Fruit fly (Drosophila melanogaster) whole organism, embryonic: ENCODE results near the gene CG1998.

Experiments
- Atf6 ChIP-seq: fragments of 200-800 bp; sonication (Bioruptor generic); IDR thresholded peaks from 2 replicates; pipeline ENCODE4 v1.3.6; 2022; ENCODE audit warnings: missing biosample characterization, missing genetic modification characterization
- Awh ChIP-seq: fragments of 200-800 bp; sonication (Bioruptor generic); IDR thresholded peaks from 2 replicates; pipeline ENCODE4, ENCODE4 v1.3.6; 2022; ENCODE audit warnings: missing biosample characterization, missing genetic modification characterization
- Bgb ChIP-seq: fragments of 200-800 bp; sonication (Bioruptor generic); IDR thresholded peaks from 2 replicates; pipeline ENCODE4 v1.3.6; 2022; ENCODE audit warnings: missing biosample characterization, missing genetic modification characterization; ENCODE audit not compliant: partially characterized antibody
- CG10366 ChIP-seq: fragments of 200-800 bp; sonication (Bioruptor generic); IDR thresholded peaks from 2 replicates; pipeline ENCODE4 v1.3.6; 2022; ENCODE audit warnings: missing biosample characterization, missing genetic modification characterization
- CG10565 ChIP-seq: fragments of 200-800 bp; sonication (Bioruptor generic); optimal IDR thresholded peaks from 3 replicates; lab custom pipeline; 2016; ENCODE audit warnings: missing biosample characterization, mild to moderate bottlenecking, missing genetic modification characterization
- CG10654 ChIP-seq: fragments of 200-800 bp; sonication (Bioruptor generic); optimal IDR thresholded peaks from 2 replicates; lab custom pipeline; 2016; ENCODE audit warnings: missing biosample characterization, missing genetic modification characterization
- CG12942 ChIP-seq: fragments of 200-800 bp; sonication (Bioruptor generic); optimal IDR thresholded peaks from 3 replicates; lab custom pipeline; 2016; ENCODE audit warnings: missing biosample characterization, missing genetic modification characterization
- CG15479 ChIP-seq: fragments of 200-800 bp; sonication (Bioruptor generic); optimal IDR thresholded peaks from 3 replicates; lab custom pipeline; 2019; ENCODE audit warnings: missing biosample characterization, mild to moderate bottlenecking, missing genetic modification characterization, moderate library complexity
- CG15696 ChIP-seq: fragments of 200-800 bp; sonication (Bioruptor generic); optimal IDR thresholded peaks from 2 replicates; lab custom pipeline; 2019; ENCODE audit warnings: missing biosample characterization, mild to moderate bottlenecking, missing genetic modification characterization, moderate library complexity
- CG17328 ChIP-seq: fragments of 200-800 bp; sonication (Bioruptor generic); IDR thresholded peaks from 2 replicates; pipeline ENCODE4 v1.3.6; 2022; ENCODE audit warnings: missing biosample characterization, missing genetic modification characterization
- CG18764 ChIP-seq: fragments of 200-800 bp; sonication (Bioruptor generic); optimal IDR thresholded peaks from 3 replicates; lab custom pipeline; 2016; ENCODE audit warnings: missing biosample characterization, missing genetic modification characterization
- CG2116 ChIP-seq: fragments of 200-800 bp; sonication (Bioruptor generic); optimal IDR thresholded peaks from 3 replicates; lab custom pipeline; 2018; ENCODE audit warnings: missing biosample characterization, mild to moderate bottlenecking, missing genetic modification characterization
- CG2202 ChIP-seq: fragments of 200-800 bp; sonication (Bioruptor generic); optimal IDR thresholded peaks from 2 replicates; lab custom pipeline; 2018; ENCODE audit warnings: missing biosample characterization, mild to moderate bottlenecking, missing genetic modification characterization
- CG2875 ChIP-seq: fragments of 200-800 bp; sonication (Bioruptor generic); optimal IDR thresholded peaks from 2 replicates; lab custom pipeline; 2017; ENCODE audit warnings: missing biosample characterization, mild to moderate bottlenecking, missing genetic modification characterization, missing genetic modification reagents
- CG33557 ChIP-seq: fragments of 200-800 bp; sonication (Bioruptor generic); optimal IDR thresholded peaks from 2 replicates; lab custom pipeline; 2019; ENCODE audit warnings: missing biosample characterization, mild to moderate bottlenecking, missing genetic modification characterization, moderate library complexity
- CG34224 ChIP-seq: fragments of 200-800 bp; sonication (Bioruptor generic); IDR thresholded peaks from 3 replicates; pipeline ENCODE4 v1.3.6; 2022; ENCODE audit warnings: missing biosample characterization, missing genetic modification characterization; ENCODE audit not compliant: partially characterized antibody
- CG3995 ChIP-seq: fragments of 200-800 bp; sonication (Bioruptor generic); optimal IDR thresholded peaks from 3 replicates; lab custom pipeline; 2016; ENCODE audit warnings: missing biosample characterization, missing genetic modification characterization
- CG6272 ChIP-seq: fragments of 200-800 bp; sonication (Bioruptor generic); IDR thresholded peaks from 2 replicates; pipeline ENCODE4 v1.3.6; 2022; ENCODE audit warnings: missing biosample characterization, missing genetic modification characterization
- CG6654 ChIP-seq: fragments of 200-800 bp; sonication (Bioruptor generic); optimal IDR thresholded peaks from 2 replicates; lab custom pipeline; 2017; ENCODE audit warnings: missing biosample characterization, mild to moderate bottlenecking, missing genetic modification characterization
- CG6791 ChIP-seq: fragments of 200-800 bp; sonication (Bioruptor generic); IDR thresholded peaks from 3 replicates; pipeline ENCODE4 v1.3.6; 2022; ENCODE audit warnings: missing biosample characterization, missing genetic modification characterization; ENCODE audit not compliant: partially characterized antibody
- CG7271 ChIP-seq: fragments of 200-800 bp; sonication (Bioruptor generic); optimal IDR thresholded peaks from 2 replicates; lab custom pipeline; 2018; ENCODE audit warnings: missing biosample characterization, mild to moderate bottlenecking, missing genetic modification characterization, moderate library complexity
- CG7928 ChIP-seq: fragments of 200-800 bp; sonication (Bioruptor generic); optimal IDR thresholded peaks from 2 replicates; lab custom pipeline; 2017; ENCODE audit warnings: missing biosample characterization, mild to moderate bottlenecking, missing genetic modification characterization
- CG7963 ChIP-seq: fragments of 200-800 bp; sonication (Bioruptor generic); IDR thresholded peaks from 3 replicates; pipeline ENCODE4 v1.3.6; 2022; ENCODE audit warnings: missing biosample characterization, missing genetic modification characterization; ENCODE audit not compliant: partially characterized antibody
- CG8388 ChIP-seq: fragments of 200-800 bp; sonication (Bioruptor generic); optimal IDR thresholded peaks from 2 replicates; lab custom pipeline; 2019; ENCODE audit warnings: missing biosample characterization, mild to moderate bottlenecking, missing genetic modification characterization, moderate library complexity
- CG8478 ChIP-seq: fragments of >200 bp; optimal IDR thresholded peaks from 2 replicates; lab custom pipeline; 2018
- CG8924 ChIP-seq: fragments of 200-800 bp; optimal IDR thresholded peaks from 3 replicates; lab custom pipeline; 2019; ENCODE audit warnings: missing biosample characterization, mild to moderate bottlenecking, missing genetic modification characterization, moderate library complexity
- CG8944 ChIP-seq: fragments of 200-800 bp; sonication (Bioruptor generic); optimal IDR thresholded peaks from 3 replicates; lab custom pipeline; 2016; ENCODE audit warnings: missing biosample characterization, missing genetic modification characterization
- CG9876 ChIP-seq: fragments of 200-800 bp; sonication (Bioruptor generic); optimal IDR thresholded peaks from 2 replicates; lab custom pipeline; 2016; ENCODE audit warnings: missing biosample characterization, missing genetic modification characterization
- Dbx ChIP-seq: fragments of 200-800 bp; sonication (Bioruptor generic); IDR thresholded peaks from 3 replicates; pipeline ENCODE4 v1.3.6; 2022; ENCODE audit warnings: missing biosample characterization, missing genetic modification characterization
- Ets65A ChIP-seq: fragments of 200-800 bp; sonication (Bioruptor generic); peaks from one replicate; lab custom pipeline; 2016; ENCODE audit warnings: missing biosample characterization, missing genetic modification characterization
- HLH3B ChIP-seq: fragments of 200-800 bp; sonication (Bioruptor generic); IDR thresholded peaks from 2 replicates; pipeline ENCODE4 v1.3.6; 2022; ENCODE audit warnings: missing biosample characterization, missing genetic modification characterization
- Max ChIP-seq: fragments of 200-800 bp; sonication (Bioruptor generic); optimal IDR thresholded peaks from 2 replicates; lab custom pipeline; 2016; ENCODE audit warnings: missing biosample characterization, mild to moderate bottlenecking, missing genetic modification characterization
- Nf-YA ChIP-seq: fragments of 200-800 bp; sonication (Bioruptor generic); IDR thresholded peaks from 2 replicates; pipeline ENCODE4 v1.3.6; 2022; ENCODE audit warnings: missing biosample characterization, missing genetic modification characterization
- Nf-YB ChIP-seq: fragments of 200-800 bp; sonication (Bioruptor generic); optimal IDR thresholded peaks from 3 replicates; lab custom pipeline; 2019; ENCODE audit warnings: missing biosample characterization, mild to moderate bottlenecking, missing genetic modification characterization, moderate library complexity
- Six4 ChIP-seq: fragments of 200-800 bp; sonication (Bioruptor generic); optimal IDR thresholded peaks from 2 replicates; lab custom pipeline; 2016; ENCODE audit warnings: missing biosample characterization, missing genetic modification characterization
- Sry-δ ChIP-seq: fragments of 200-800 bp; sonication (Bioruptor generic); optimal IDR thresholded peaks from 2 replicates; lab custom pipeline; 2016; ENCODE audit warnings: missing biosample characterization, missing genetic modification characterization
- Tbp ChIP-seq: fragments of >200 bp; optimal IDR thresholded peaks from 2 replicates; lab custom pipeline; 2018; ENCODE audit warnings: missing biosample characterization, missing genetic modification characterization
- bsh ChIP-seq, 2 experiments: fragments of 200-800 bp; sonication (Bioruptor generic); optimal IDR thresholded peaks; 2 replicates each; lab custom pipeline; 2017 to 2018; ENCODE audit warnings: mild to moderate bottlenecking in 2 of 2, missing biosample characterization in 2 of 2, missing genetic modification characterization in 2 of 2, moderate library complexity in 1 of 2
- fd96Cb ChIP-seq: fragments of 200-800 bp; sonication (Bioruptor generic); optimal IDR thresholded peaks from 2 replicates; lab custom pipeline; 2018; ENCODE audit warnings: missing biosample characterization, mild to moderate bottlenecking, missing genetic modification characterization, moderate library complexity
- hb ChIP-seq: fragments of 200-800 bp; sonication (Bioruptor generic); IDR thresholded peaks from 3 replicates; pipeline ENCODE4 v1.3.6; 2022; ENCODE audit warnings: missing biosample characterization, missing genetic modification characterization; ENCODE audit not compliant: partially characterized antibody
- klu ChIP-seq: fragments of 200-800 bp; sonication (Bioruptor generic); IDR thresholded peaks from 2 replicates; pipeline ENCODE4 v1.3.6; 2022; ENCODE audit warnings: missing biosample characterization, missing genetic modification characterization
- pzg ChIP-seq: fragments of 200-800 bp; sonication (Bioruptor generic); optimal IDR thresholded peaks from 3 replicates; lab custom pipeline; 2018; ENCODE audit warnings: missing biosample characterization, mild to moderate bottlenecking, missing genetic modification characterization, moderate library complexity
- row ChIP-seq: fragments of 200-800 bp; sonication (Bioruptor generic); IDR thresholded peaks from 3 replicates; pipeline ENCODE4 v1.3.6; 2022; ENCODE audit warnings: missing biosample characterization, missing genetic modification characterization
- sima ChIP-seq: fragments of 200-800 bp; sonication (Bioruptor generic); optimal IDR thresholded peaks from 2 replicates; lab custom pipeline; 2016; ENCODE audit warnings: missing biosample characterization, missing genetic modification characterization
- slou ChIP-seq: fragments of 200-800 bp; sonication (Bioruptor generic); optimal IDR thresholded peaks from 3 replicates; lab custom pipeline; 2016; ENCODE audit warnings: missing biosample characterization, missing genetic modification characterization
- slp2 ChIP-seq: fragments of 200-800 bp; sonication (Bioruptor generic); optimal IDR thresholded peaks from 2 replicates; lab custom pipeline; 2016; ENCODE audit warnings: missing biosample characterization, missing genetic modification characterization
- stwl ChIP-seq: fragments of 200-800 bp; sonication (Bioruptor generic); optimal IDR thresholded peaks from 3 replicates; lab custom pipeline; 2018; ENCODE audit warnings: missing biosample characterization, mild to moderate bottlenecking, missing genetic modification characterization, moderate library complexity
- sug ChIP-seq: fragments of 200-800 bp; optimal IDR thresholded peaks from 2 replicates; lab custom pipeline; 2019; ENCODE audit warnings: missing biosample characterization, mild to moderate bottlenecking, missing genetic modification characterization, moderate library complexity
- ttk ChIP-seq: fragments of 200-800 bp; sonication (Bioruptor generic); IDR thresholded peaks from 2 replicates; pipeline ENCODE4 v2.1.2; 2022; ENCODE audit warnings: missing biosample characterization, missing genetic modification characterization

Gene CG1998

dm6 chrX:13391174-13392040 is 21.5 kb downstream of the CG1998 start:
- TF ChIP-seq Six4 (GFP tag; lab: Kevin White, UChicago): no peak
- TF ChIP-seq slou: no peak
- TF ChIP-seq stwl (tag; lab: Kevin White, UChicago): no peak
- TF ChIP-seq CG6654 (GFP tag; lab: Kevin White, UChicago): peak; percentile 15
- peak; percentile 9; the same call in 1 of the 2 replicates for TF ChIP-seq CG17328 (GFP tag; lab: Robert Waterston, UW)
- TF ChIP-seq Sry-δ: peak; percentile 12
- no peak for TF ChIP-seq Tbp (GFP tag; lab: Kevin White, UChicago)
- TF ChIP-seq Bgb (GFP tag; lab: Robert Waterston, UW): no peak
- TF ChIP-seq CG7271 (tag; lab: Kevin White, UChicago): no peak
- no peak for TF ChIP-seq sima (GFP tag; lab: Kevin White, UChicago)
- peak; percentile 37 for TF ChIP-seq CG9876 (GFP tag; lab: Kevin White, UChicago)
- no peak for TF ChIP-seq CG10565 (GFP tag; lab: Kevin White, UChicago)
- TF ChIP-seq CG10654 (GFP tag; lab: Kevin White, UChicago): no peak
- TF ChIP-seq CG15479: no peak
- TF ChIP-seq CG3995 (GFP tag; lab: Kevin White, UChicago): peak; percentile 30
- no peak for TF ChIP-seq CG2202 (tag; lab: Kevin White, UChicago)
- TF ChIP-seq Nf-YB (GFP tag; lab: Kevin White, UChicago): no peak
- no peak for TF ChIP-seq slp2 (GFP tag; lab: Kevin White, UChicago)
- TF ChIP-seq HLH3B (GFP tag; lab: Robert Waterston, UW): no peak
- TF ChIP-seq sug: no peak
- peak; percentile 93 for TF ChIP-seq Ets65A
- TF ChIP-seq CG18764 (GFP tag; lab: Kevin White, UChicago): no peak
- no peak for TF ChIP-seq Awh (GFP tag; lab: Robert Waterston, UW)
- no peak for TF ChIP-seq CG12942 (GFP tag; lab: Kevin White, UChicago)
- no peak for TF ChIP-seq CG7963
- TF ChIP-seq pzg (GFP tag; lab: Kevin White, UChicago): no peak
- TF ChIP-seq Max (GFP tag; lab: Kevin White, UChicago): no peak
- no peak for TF ChIP-seq CG33557 (GFP tag; lab: Kevin White, UChicago)
- peak; percentile 26; the same call in 1 of the 2 replicates for TF ChIP-seq klu (GFP tag; lab: Robert Waterston, UW)
- no peak for TF ChIP-seq CG8478 (lab: Kevin White, UChicago)
- TF ChIP-seq CG8924 (tag; lab: Kevin White, UChicago): no peak
- no peak for TF ChIP-seq CG10366 (GFP tag; lab: Robert Waterston, UW)
- TF ChIP-seq CG15696 (tag; lab: Kevin White, UChicago): no peak
- TF ChIP-seq Dbx: peak; percentile 79
- no peak for TF ChIP-seq CG34224 (GFP tag; lab: Robert Waterston, UW)
- TF ChIP-seq fd96Cb (tag; lab: Kevin White, UChicago): no peak
- no peak for TF ChIP-seq bsh (GFP tag; optimal IDR thresholded peaks at IDR 0.05; lab: Kevin White, UChicago)
- no peak for TF ChIP-seq CG6791
- peak; percentile 50; the same call in 1 of the 3 replicates for TF ChIP-seq row
- TF ChIP-seq CG2875: no peak
- TF ChIP-seq hb (GFP tag; lab: Robert Waterston, UW): no peak
- TF ChIP-seq CG2116 (GFP tag; lab: Kevin White, UChicago): peak; percentile 6
- peak; percentile 52 for TF ChIP-seq Atf6 (GFP tag; lab: Robert Waterston, UW)
- peak; percentile 20 for TF ChIP-seq CG7928 (GFP tag; lab: Kevin White, UChicago)
- TF ChIP-seq CG8388: no peak
- TF ChIP-seq CG8944 (GFP tag; lab: Kevin White, UChicago): peak; percentile 34
- TF ChIP-seq CG6272 (GFP tag; lab: Robert Waterston, UW): peak; percentile 8; the same call in 1 of the 2 replicates
- TF ChIP-seq Nf-YA: no peak
- TF ChIP-seq ttk (GFP tag; lab: Robert Waterston, UW): no peak
